Worm (Caenorhabditis elegans) whole organism, L2 larva: ENCODE results near the gene B0546.4.

Experiments
- C34F6.9 ChIP-seq: fragments of 150-350 bp; optimal IDR thresholded peaks from 2 replicates; lab custom pipeline; 2014; ENCODE audit warnings: missing biosample characterization, missing genetic modification characterization
- F13H6.1 ChIP-seq: sonication (generic microtip); optimal IDR thresholded peaks from 2 replicates; lab custom pipeline; 2016; ENCODE audit warnings: missing genetic modification characterization, missing compliant biosample characterization
- R02D3.7 ChIP-seq: fragments of 150-350 bp; optimal IDR thresholded peaks from 2 replicates; lab custom pipeline; 2014; ENCODE audit warnings: missing biosample characterization, missing genetic modification characterization
- Y55F3AM.14 ChIP-seq: fragments of 200-800 bp; sonication (Bioruptor generic); optimal IDR thresholded peaks from 2 replicates; lab custom pipeline; 2018; ENCODE audit warnings: mild to moderate bottlenecking, missing genetic modification characterization, missing compliant biosample characterization
- ZK546.5 ChIP-seq: sonication (generic microtip); optimal IDR thresholded peaks from 2 replicates; lab custom pipeline; 2017; ENCODE audit warnings: missing biosample characterization, missing genetic modification characterization
- aly-2 ChIP-seq: fragments of 150-350 bp; optimal IDR thresholded peaks from 2 replicates; lab custom pipeline; 2014; ENCODE audit warnings: missing biosample characterization, missing genetic modification characterization
- ama-1 ChIP-seq: fragments of 150-350 bp; optimal IDR thresholded peaks from 2 replicates; lab custom pipeline; 2018; ENCODE audit warnings: inconsistent platforms
- blmp-1 ChIP-seq: sonication (generic microtip); optimal IDR thresholded peaks from 2 replicates; lab custom pipeline; 2017; ENCODE audit warnings: missing genetic modification characterization, mild to moderate bottlenecking, missing compliant biosample characterization, antibody characterized with exemption, moderate library complexity; ENCODE audit not compliant: insufficient read depth
- ceh-16 ChIP-seq: fragments of 150-350 bp; optimal IDR thresholded peaks from 2 replicates; lab custom pipeline; 2014; ENCODE audit warnings: missing biosample characterization, missing genetic modification characterization
- ceh-82 ChIP-seq: fragments of 150-350 bp; optimal IDR thresholded peaks from 2 replicates; lab custom pipeline; 2014; ENCODE audit warnings: missing biosample characterization, missing genetic modification characterization
- crh-2 ChIP-seq: sonication (generic microtip); optimal IDR thresholded peaks from 2 replicates; lab custom pipeline; 2017; ENCODE audit warnings: missing biosample characterization, missing genetic modification characterization
- dmd-4 ChIP-seq: sonication (generic microtip); optimal IDR thresholded peaks from 2 replicates; lab custom pipeline; 2017; ENCODE audit warnings: missing biosample characterization, missing genetic modification characterization
- egl-27 ChIP-seq: sonication (generic microtip); optimal IDR thresholded peaks from 3 replicates; lab custom pipeline; 2017; ENCODE audit warnings: missing biosample characterization, missing genetic modification reagents, missing genetic modification characterization
- elt-1 ChIP-seq: fragments of 150-350 bp; optimal IDR thresholded peaks from 2 replicates; lab custom pipeline; 2014; ENCODE audit warnings: missing biosample characterization, missing genetic modification characterization
- elt-3 ChIP-seq: sonication (generic microtip); optimal IDR thresholded peaks from 2 replicates; lab custom pipeline; 2017; ENCODE audit warnings: missing biosample characterization, missing genetic modification characterization
- fos-1 ChIP-seq: fragments of 150-350 bp; optimal IDR thresholded peaks from 2 replicates; lab custom pipeline; 2014; ENCODE audit warnings: missing biosample characterization, missing genetic modification characterization
- gmeb-1 ChIP-seq: fragments of 150-350 bp; optimal IDR thresholded peaks from 2 replicates; lab custom pipeline; 2014; ENCODE audit warnings: missing biosample characterization, missing genetic modification characterization
- lin-11 ChIP-seq: fragments of 150-350 bp; sonication (generic microtip); optimal IDR thresholded peaks from 2 replicates; lab custom pipeline; 2014; ENCODE audit warnings: missing biosample characterization, missing genetic modification characterization, inconsistent platforms, mixed read lengths
- lin-13 ChIP-seq: fragments of 150-350 bp; optimal IDR thresholded peaks from 2 replicates; lab custom pipeline; 2014; ENCODE audit warnings: missing biosample characterization, missing genetic modification reagents, missing genetic modification characterization
- lin-39 ChIP-seq: fragments of 150-350 bp; optimal IDR thresholded peaks from 2 replicates; lab custom pipeline; 2014; ENCODE audit warnings: missing biosample characterization, missing genetic modification reagents, missing genetic modification characterization
- lsy-2 ChIP-seq, 2 experiments: fragments of 150-350 bp in 1 of 2; sonication (generic microtip) in 1 of 2; optimal IDR thresholded peaks; 2 replicates each; lab custom pipeline; 2014 to 2017; ENCODE audit warnings: missing biosample characterization in 2 of 2, missing genetic modification characterization in 2 of 2
- mab-5 ChIP-seq: fragments of 150-350 bp; optimal IDR thresholded peaks from 2 replicates; lab custom pipeline; 2014; ENCODE audit warnings: missing biosample characterization, missing genetic modification characterization
- mbf-1 ChIP-seq: sonication (generic microtip); optimal IDR thresholded peaks from 2 replicates; lab custom pipeline; 2017; ENCODE audit warnings: missing biosample characterization, missing genetic modification characterization
- mdl-1 ChIP-seq, 2 experiments: fragments of 150-350 bp in 1 of 2; sonication (generic microtip) in 1 of 2; optimal IDR thresholded peaks; 2 replicates each; lab custom pipeline; 2017; ENCODE audit warnings: missing biosample characterization in 2 of 2, missing genetic modification characterization in 2 of 2
- nhr-10 ChIP-seq: sonication (generic microtip); optimal IDR thresholded peaks from 2 replicates; lab custom pipeline; 2017; ENCODE audit warnings: missing biosample characterization, missing genetic modification characterization
- nhr-11 ChIP-seq: fragments of 150-350 bp; optimal IDR thresholded peaks from 2 replicates; lab custom pipeline; 2014; ENCODE audit warnings: missing biosample characterization, missing genetic modification characterization
- nhr-12 ChIP-seq: fragments of 150-350 bp; optimal IDR thresholded peaks from 2 replicates; lab custom pipeline; 2014; ENCODE audit warnings: missing biosample characterization, missing genetic modification characterization
- nhr-129 ChIP-seq: fragments of 150-350 bp; optimal IDR thresholded peaks from 2 replicates; lab custom pipeline; 2014; ENCODE audit warnings: missing biosample characterization, missing genetic modification characterization
- nhr-21 ChIP-seq: fragments of 150-350 bp; optimal IDR thresholded peaks from 2 replicates; lab custom pipeline; 2014; ENCODE audit warnings: missing biosample characterization, missing genetic modification characterization
- nhr-23 ChIP-seq: fragments of 150-350 bp; optimal IDR thresholded peaks from 2 replicates; lab custom pipeline; 2014; ENCODE audit warnings: missing biosample characterization, missing genetic modification reagents, missing genetic modification characterization
- nhr-237 ChIP-seq: fragments of 150-350 bp; optimal IDR thresholded peaks from 2 replicates; lab custom pipeline; 2014; ENCODE audit warnings: missing biosample characterization, missing genetic modification characterization
- nhr-25 ChIP-seq: fragments of 150-350 bp; sonication (generic microtip); optimal IDR thresholded peaks from 3 replicates; lab custom pipeline; 2014; ENCODE audit warnings: missing biosample characterization, missing genetic modification characterization
- nhr-6 ChIP-seq: fragments of 150-350 bp; optimal IDR thresholded peaks from 2 replicates; lab custom pipeline; 2014; ENCODE audit warnings: missing biosample characterization, missing genetic modification characterization
- nhr-77 ChIP-seq: fragments of 150-350 bp; optimal IDR thresholded peaks from 2 replicates; lab custom pipeline; 2014; ENCODE audit warnings: missing biosample characterization, missing genetic modification characterization
- peb-1 ChIP-seq: fragments of 150-350 bp; optimal IDR thresholded peaks from 2 replicates; lab custom pipeline; 2014; ENCODE audit warnings: missing biosample characterization, missing genetic modification characterization
- sem-4 ChIP-seq: fragments of 150-350 bp; optimal IDR thresholded peaks from 2 replicates; lab custom pipeline; 2014; ENCODE audit warnings: missing biosample characterization, missing genetic modification reagents, missing genetic modification characterization
- skn-1 ChIP-seq: sonication (generic microtip); optimal IDR thresholded peaks from 2 replicates; lab custom pipeline; 2017; ENCODE audit warnings: missing biosample characterization, missing genetic modification characterization
- sma-3 ChIP-seq: sonication (generic microtip); optimal IDR thresholded peaks from 2 replicates; lab custom pipeline; 2016; ENCODE audit warnings: missing genetic modification reagents, missing genetic modification characterization, missing compliant biosample characterization
- sma-9 ChIP-seq, 2 experiments: fragments of 150-350 bp in 1 of 2; sonication (generic microtip) in 1 of 2; optimal IDR thresholded peaks; 2 replicates each; lab custom pipeline; 2014 to 2016; ENCODE audit warnings: missing genetic modification characterization in 2 of 2, mild to moderate bottlenecking in 1 of 2, missing biosample characterization in 1 of 2, missing compliant biosample characterization in 1 of 2, missing genetic modification reagents in 1 of 2, moderate library complexity in 1 of 2
- snpc-4 ChIP-seq: fragments of 150-350 bp; optimal IDR thresholded peaks from 2 replicates; lab custom pipeline; 2014; ENCODE audit warnings: missing biosample characterization, missing genetic modification characterization
- unc-39 ChIP-seq: fragments of 150-350 bp; optimal IDR thresholded peaks from 2 replicates; lab custom pipeline; 2014; ENCODE audit warnings: missing biosample characterization, missing genetic modification characterization
- unc-55 ChIP-seq: fragments of 150-350 bp; sonication (generic microtip); optimal IDR thresholded peaks from 3 replicates; lab custom pipeline; 2014; ENCODE audit warnings: missing biosample characterization, missing genetic modification reagents, missing genetic modification characterization
- unc-62 ChIP-seq: fragments of 150-350 bp; optimal IDR thresholded peaks from 2 replicates; lab custom pipeline; 2014; ENCODE audit warnings: missing biosample characterization, missing genetic modification reagents, missing genetic modification characterization
- zag-1 ChIP-seq: fragments of 150-350 bp; optimal IDR thresholded peaks from 2 replicates; lab custom pipeline; 2014; ENCODE audit warnings: missing biosample characterization, missing genetic modification characterization
- ztf-1 ChIP-seq: fragments of 200-800 bp; sonication (Bioruptor generic); conservative IDR thresholded peaks from 2 replicates; pipeline ENCODE4 v1.3.6; 2022; ENCODE audit warnings: missing genetic modification characterization, missing compliant biosample characterization
- ztf-11 ChIP-seq: sonication (generic microtip); optimal IDR thresholded peaks from 2 replicates; lab custom pipeline; 2017; ENCODE audit warnings: missing biosample characterization, missing genetic modification characterization
- ztf-4 ChIP-seq: fragments of 150-350 bp; optimal IDR thresholded peaks from 2 replicates; lab custom pipeline; 2014; ENCODE audit warnings: missing biosample characterization, missing genetic modification characterization

Gene B0546.4

DNA sequence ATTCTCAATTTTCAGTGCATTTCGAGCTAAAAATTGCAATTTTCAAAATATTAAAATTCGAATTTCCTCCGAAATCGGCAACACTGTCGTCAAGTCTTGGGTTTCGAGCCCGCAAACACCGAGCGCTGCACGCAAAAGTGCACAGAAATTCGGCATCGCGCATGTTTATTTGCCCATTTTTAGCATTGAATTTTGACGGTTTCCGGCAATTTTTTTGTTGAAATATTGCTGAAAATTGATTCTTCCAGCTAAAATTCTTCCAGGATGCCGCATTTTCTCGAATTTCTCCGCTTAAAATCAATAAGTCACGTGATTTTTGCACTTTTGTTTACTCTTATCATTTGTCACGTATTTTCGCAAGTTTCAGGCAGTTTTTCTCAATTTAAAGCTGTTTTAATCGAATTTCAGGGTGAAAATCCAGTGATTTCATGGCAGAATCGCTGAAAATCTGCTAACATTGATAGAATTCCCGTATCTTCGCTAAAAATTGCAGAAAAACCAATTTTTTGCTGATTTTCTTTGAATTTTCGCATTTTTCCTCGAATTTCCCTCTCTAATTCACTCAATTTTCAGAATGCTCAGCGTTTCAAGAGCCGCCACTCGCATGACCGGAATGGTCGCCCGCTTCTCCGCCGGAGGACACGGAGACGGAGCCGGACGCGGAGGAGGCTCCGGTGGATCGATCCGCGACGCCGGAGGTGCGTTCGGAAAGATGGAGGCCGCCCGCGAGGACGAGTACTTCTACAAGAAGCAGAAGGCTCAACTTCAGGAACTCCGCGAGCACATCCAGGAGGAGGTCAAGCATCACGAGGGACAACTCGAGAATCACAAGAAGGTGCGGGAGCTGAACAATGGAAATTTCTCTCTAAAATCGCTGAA lies 1.6 kb upstream of the B0546.4 start, which contains the start of gene mai-2:
TSS of gene mai-2 (plus strand) at position 574 of the 879 bp plus-strand sequence.
- TF ChIP-seq Y55F3AM.14 (GFP tag; lab: Kevin White, UChicago) (no peak), ceh-82 (no peak), unc-39 (tag; lab: Kevin White, UChicago) (no peak), lin-11 (tag; lab: Kevin White, UChicago) (peak; percentile 48), ztf-4 (peak; percentile 39), fos-1 (tag; lab: Kevin White, UChicago) (no peak), blmp-1 (tag; lab: Kevin White, UChicago) (peak; percentile 42), nhr-129 (peak; percentile 51), gmeb-1 (tag; lab: Kevin White, UChicago) (peak; percentile 90), elt-3 (tag; lab: Kevin White, UChicago) (no peak), C34F6.9 (peak; percentile 76), sma-3 (peak; percentile 63), mab-5 (no peak), crh-2 (tag; lab: Kevin White, UChicago) (peak; percentile 54), unc-62 (GFP tag; lab: Kevin White, UChicago) (no peak), sem-4 (peak; percentile 8), nhr-10 (tag; lab: Kevin White, UChicago) (no peak), nhr-237 (tag; lab: Kevin White, UChicago) (no peak), mdl-1 (tag; optimal IDR thresholded peaks at IDR 0.05; lab: Kevin White, UChicago) (peak in 1 of 2 experiments; percentile 16), ama-1 (peak; percentile 52), ceh-16 (tag; lab: Kevin White, UChicago) (no peak), ztf-11 (no peak), nhr-21 (tag; lab: Kevin White, UChicago) (no peak), lin-13 (GFP tag; lab: Kevin White, UChicago) (peak; percentile 51), nhr-23 (tag; lab: Kevin White, UChicago) (no peak), R02D3.7 (no peak), elt-1 (tag; lab: Kevin White, UChicago) (no peak), zag-1 (tag; lab: Kevin White, UChicago) (no peak), snpc-4 (tag; lab: Kevin White, UChicago) (no peak), ZK546.5 (tag; lab: Kevin White, UChicago) (no peak), lsy-2 (tag; optimal IDR thresholded peaks at IDR 0.05; lab: Kevin White, UChicago) (peak; percentile 75 to 81), dmd-4 (tag; lab: Kevin White, UChicago) (no peak), nhr-77 (tag; lab: Kevin White, UChicago) (no peak), egl-27 (no peak), nhr-6 (tag; lab: Kevin White, UChicago) (no peak), peb-1 (tag; lab: Kevin White, UChicago) (no peak), aly-2 (tag; lab: Kevin White, UChicago) (no peak), mbf-1 (tag; lab: Kevin White, UChicago) (no peak), lin-39 (tag; lab: Kevin White, UChicago) (no peak), nhr-25 (peak; percentile 20), sma-9 (GFP tag; optimal IDR thresholded peaks at IDR 0.05; lab: Kevin White, UChicago) (peak; percentile 25), sma-9 (tag; optimal IDR thresholded peaks at IDR 0.05; lab: Kevin White, UChicago) (no peak), F13H6.1 (tag; lab: Kevin White, UChicago) (peak; percentile 51), unc-55 (GFP tag; lab: Kevin White, UChicago) (peak; percentile 82), nhr-11 (no peak), skn-1 (tag; lab: Kevin White, UChicago) (no peak), nhr-12 (no peak), ztf-1 (no peak)
- TF ChIP-seq, all 48 proteins: peak for 17
